Worm (Caenorhabditis elegans): ENCODE measurements around the gene Y6E2A.7.
"Not testable (repeated sequence)": the region's sequence is repeated elsewhere in the genome, so short reads cannot be mapped to it uniquely, and the experiment has no call there.

- TF ChIP-seq him-1, W03F9.2, dao-5 (tag; optimal IDR thresholded peaks at IDR 0.05): not testable (repeated sequence)
Measured at ce11 chrV:15670139-15670538, 49.5 kb upstream of the Y6E2A.7 start, which contains the start of gene K06B4.15.

Measured in whole organism, L4/young adult.